Worm (Caenorhabditis elegans): ENCODE results near the gene asd-1.

The asd-1 gene

ce11 chrIII:4244285-4244684, 47.2 kb downstream of the asd-1 start, which contains the start of gene zhit-2:
TSS of gene zhit-2 (minus strand) at chrIII:4244385.
- TF ChIP-seq ceh-82 (tag; optimal IDR thresholded peaks at IDR 0.05) (no peak), gmeb-1 (tag; optimal IDR thresholded peaks at IDR 0.05) (no peak), zag-1 (tag; optimal IDR thresholded peaks at IDR 0.05) (no peak), nhr-23 (tag; optimal IDR thresholded peaks at IDR 0.05) (no peak), mdl-1 (tag; optimal IDR thresholded peaks at IDR 0.05) (no peak), mab-5 (tag; optimal IDR thresholded peaks at IDR 0.05) (no peak), R02D3.7 (tag; optimal IDR thresholded peaks at IDR 0.05) (no peak), aly-2 (tag; optimal IDR thresholded peaks at IDR 0.05) (no peak), sma-9 (GFP tag; optimal IDR thresholded peaks at IDR 0.05) (no peak), sma-9 (tag; optimal IDR thresholded peaks at IDR 0.05) (no peak), nhr-129 (tag; optimal IDR thresholded peaks at IDR 0.05) (no peak), dmd-4 (tag; optimal IDR thresholded peaks at IDR 0.05) (no peak), nhr-10 (tag; optimal IDR thresholded peaks at IDR 0.05) (no peak), nhr-12 (tag; optimal IDR thresholded peaks at IDR 0.05) (no peak), fos-1 (tag; optimal IDR thresholded peaks at IDR 0.05) (no peak), egl-27 (tag; optimal IDR thresholded peaks at IDR 0.05) (no peak), sem-4 (tag; optimal IDR thresholded peaks at IDR 0.05) (no peak), lin-13 (GFP tag; optimal IDR thresholded peaks at IDR 0.05) (no peak), alr-1 (tag; optimal IDR thresholded peaks at IDR 0.05) (no peak), F13H6.1 (tag; optimal IDR thresholded peaks at IDR 0.05) (no peak), peb-1 (tag; optimal IDR thresholded peaks at IDR 0.05) (no peak)

- TF ChIP-seq F13H6.1 (tag; optimal IDR thresholded peaks at IDR 0.05), result no peak
- TF ChIP-seq mab-5 (tag; optimal IDR thresholded peaks at IDR 0.05), result no peak
- no peak for TF ChIP-seq nhr-6 (tag; optimal IDR thresholded peaks at IDR 0.05)
- TF ChIP-seq R02D3.7 (tag; optimal IDR thresholded peaks at IDR 0.05), result no peak
- TF ChIP-seq nhr-11 (tag; optimal IDR thresholded peaks at IDR 0.05), result no peak
- no peak for TF ChIP-seq lin-13 (GFP tag; optimal IDR thresholded peaks at IDR 0.05)
- no peak for TF ChIP-seq ztf-1 (GFP tag; conservative IDR thresholded peaks at IDR 0.05)
- no peak for TF ChIP-seq egl-27 (tag; optimal IDR thresholded peaks at IDR 0.05)
These were observed 50.5 kb downstream of the asd-1 start, which contains the start of gene Y44F5A.1 for ce11 chrIII:4247571-4247970. TSS of gene Y44F5A.1 (minus strand) at chrIII:4247671.
